Worm (Caenorhabditis elegans) whole organism, L2 larva: Measurements from ENCODE around the gene ZK632.4.

Experiments used
- C34F6.9 ChIP-seq: fragments of 150-350 bp; optimal IDR thresholded peaks from 2 replicates; lab custom pipeline; 2014; ENCODE audit warnings: missing biosample characterization, missing genetic modification characterization
- R02D3.7 ChIP-seq: fragments of 150-350 bp; optimal IDR thresholded peaks from 2 replicates; lab custom pipeline; 2014; ENCODE audit warnings: missing biosample characterization, missing genetic modification characterization
- Y55F3AM.14 ChIP-seq: fragments of 200-800 bp; sonication (Bioruptor generic); optimal IDR thresholded peaks from 2 replicates; lab custom pipeline; 2018; ENCODE audit warnings: mild to moderate bottlenecking, missing genetic modification characterization, missing compliant biosample characterization
- alr-1 ChIP-seq: fragments of 150-350 bp; optimal IDR thresholded peaks from 2 replicates; lab custom pipeline; 2014; ENCODE audit warnings: missing biosample characterization, missing genetic modification characterization
- ama-1 ChIP-seq: fragments of 150-350 bp; optimal IDR thresholded peaks from 2 replicates; lab custom pipeline; 2018; ENCODE audit warnings: inconsistent platforms
- ceh-16 ChIP-seq: fragments of 150-350 bp; optimal IDR thresholded peaks from 2 replicates; lab custom pipeline; 2014; ENCODE audit warnings: missing biosample characterization, missing genetic modification characterization
- ceh-82 ChIP-seq: fragments of 150-350 bp; optimal IDR thresholded peaks from 2 replicates; lab custom pipeline; 2014; ENCODE audit warnings: missing biosample characterization, missing genetic modification characterization
- crh-2 ChIP-seq: sonication (generic microtip); optimal IDR thresholded peaks from 2 replicates; lab custom pipeline; 2017; ENCODE audit warnings: missing biosample characterization, missing genetic modification characterization
- dmd-4 ChIP-seq: sonication (generic microtip); optimal IDR thresholded peaks from 2 replicates; lab custom pipeline; 2017; ENCODE audit warnings: missing biosample characterization, missing genetic modification characterization
- egl-27 ChIP-seq: sonication (generic microtip); optimal IDR thresholded peaks from 3 replicates; lab custom pipeline; 2017; ENCODE audit warnings: missing biosample characterization, missing genetic modification reagents, missing genetic modification characterization
- elt-1 ChIP-seq: fragments of 150-350 bp; optimal IDR thresholded peaks from 2 replicates; lab custom pipeline; 2014; ENCODE audit warnings: missing biosample characterization, missing genetic modification characterization
- elt-3 ChIP-seq: sonication (generic microtip); optimal IDR thresholded peaks from 2 replicates; lab custom pipeline; 2017; ENCODE audit warnings: missing biosample characterization, missing genetic modification characterization
- fos-1 ChIP-seq: fragments of 150-350 bp; optimal IDR thresholded peaks from 2 replicates; lab custom pipeline; 2014; ENCODE audit warnings: missing biosample characterization, missing genetic modification characterization
- gmeb-1 ChIP-seq: fragments of 150-350 bp; optimal IDR thresholded peaks from 2 replicates; lab custom pipeline; 2014; ENCODE audit warnings: missing biosample characterization, missing genetic modification characterization
- lin-13 ChIP-seq: fragments of 150-350 bp; optimal IDR thresholded peaks from 2 replicates; lab custom pipeline; 2014; ENCODE audit warnings: missing biosample characterization, missing genetic modification reagents, missing genetic modification characterization
- lsy-2 ChIP-seq, 2 experiments: fragments of 150-350 bp in 1 of 2; sonication (generic microtip) in 1 of 2; optimal IDR thresholded peaks; 2 replicates each; lab custom pipeline; 2014 to 2017; ENCODE audit warnings: missing biosample characterization in 2 of 2, missing genetic modification characterization in 2 of 2
- mab-5 ChIP-seq: fragments of 150-350 bp; optimal IDR thresholded peaks from 2 replicates; lab custom pipeline; 2014; ENCODE audit warnings: missing biosample characterization, missing genetic modification characterization
- mbf-1 ChIP-seq: sonication (generic microtip); optimal IDR thresholded peaks from 2 replicates; lab custom pipeline; 2017; ENCODE audit warnings: missing biosample characterization, missing genetic modification characterization
- nhr-10 ChIP-seq: sonication (generic microtip); optimal IDR thresholded peaks from 2 replicates; lab custom pipeline; 2017; ENCODE audit warnings: missing biosample characterization, missing genetic modification characterization
- nhr-11 ChIP-seq: fragments of 150-350 bp; optimal IDR thresholded peaks from 2 replicates; lab custom pipeline; 2014; ENCODE audit warnings: missing biosample characterization, missing genetic modification characterization
- nhr-129 ChIP-seq: fragments of 150-350 bp; optimal IDR thresholded peaks from 2 replicates; lab custom pipeline; 2014; ENCODE audit warnings: missing biosample characterization, missing genetic modification characterization
- nhr-21 ChIP-seq: fragments of 150-350 bp; optimal IDR thresholded peaks from 2 replicates; lab custom pipeline; 2014; ENCODE audit warnings: missing biosample characterization, missing genetic modification characterization
- nhr-23 ChIP-seq: fragments of 150-350 bp; optimal IDR thresholded peaks from 2 replicates; lab custom pipeline; 2014; ENCODE audit warnings: missing biosample characterization, missing genetic modification reagents, missing genetic modification characterization
- sem-4 ChIP-seq: fragments of 150-350 bp; optimal IDR thresholded peaks from 2 replicates; lab custom pipeline; 2014; ENCODE audit warnings: missing biosample characterization, missing genetic modification reagents, missing genetic modification characterization
- skn-1 ChIP-seq: sonication (generic microtip); optimal IDR thresholded peaks from 2 replicates; lab custom pipeline; 2017; ENCODE audit warnings: missing biosample characterization, missing genetic modification characterization
- sma-3 ChIP-seq: sonication (generic microtip); optimal IDR thresholded peaks from 2 replicates; lab custom pipeline; 2016; ENCODE audit warnings: missing genetic modification reagents, missing genetic modification characterization, missing compliant biosample characterization
- sma-9 ChIP-seq, 2 experiments: fragments of 150-350 bp in 1 of 2; sonication (generic microtip) in 1 of 2; optimal IDR thresholded peaks; 2 replicates each; lab custom pipeline; 2014 to 2016; ENCODE audit warnings: missing genetic modification characterization in 2 of 2, mild to moderate bottlenecking in 1 of 2, missing biosample characterization in 1 of 2, missing compliant biosample characterization in 1 of 2, missing genetic modification reagents in 1 of 2, moderate library complexity in 1 of 2
- snpc-4 ChIP-seq: fragments of 150-350 bp; optimal IDR thresholded peaks from 2 replicates; lab custom pipeline; 2014; ENCODE audit warnings: missing biosample characterization, missing genetic modification characterization
- unc-39 ChIP-seq: fragments of 150-350 bp; optimal IDR thresholded peaks from 2 replicates; lab custom pipeline; 2014; ENCODE audit warnings: missing biosample characterization, missing genetic modification characterization
- unc-55 ChIP-seq: fragments of 150-350 bp; sonication (generic microtip); optimal IDR thresholded peaks from 3 replicates; lab custom pipeline; 2014; ENCODE audit warnings: missing biosample characterization, missing genetic modification reagents, missing genetic modification characterization
- zag-1 ChIP-seq: fragments of 150-350 bp; optimal IDR thresholded peaks from 2 replicates; lab custom pipeline; 2014; ENCODE audit warnings: missing biosample characterization, missing genetic modification characterization
- ztf-11 ChIP-seq: sonication (generic microtip); optimal IDR thresholded peaks from 2 replicates; lab custom pipeline; 2017; ENCODE audit warnings: missing biosample characterization, missing genetic modification characterization
- ztf-4 ChIP-seq: fragments of 150-350 bp; optimal IDR thresholded peaks from 2 replicates; lab custom pipeline; 2014; ENCODE audit warnings: missing biosample characterization, missing genetic modification characterization

Gene ZK632.4

ce11 chrIII:9850877-9851276 is 43.6 kb upstream of the ZK632.4 start:
- TF ChIP-seq sem-4: no peak
- TF ChIP-seq dmd-4 (tag; lab: Kevin White, UChicago): no peak
- TF ChIP-seq fos-1 (tag; lab: Kevin White, UChicago): peak; percentile 6
- TF ChIP-seq sma-3: no peak
- no peak for TF ChIP-seq nhr-10 (tag; lab: Kevin White, UChicago)
- no peak for TF ChIP-seq ceh-16
- no peak for TF ChIP-seq Y55F3AM.14 (GFP tag; lab: Kevin White, UChicago)
- TF ChIP-seq C34F6.9 (tag; lab: Kevin White, UChicago): no peak

- TF ChIP-seq nhr-21 (tag; lab: Kevin White, UChicago) (peak; percentile 41), zag-1 (no peak), nhr-129 (tag; lab: Kevin White, UChicago) (peak; percentile 5), fos-1 (tag; lab: Kevin White, UChicago) (peak; percentile 57), crh-2 (tag; lab: Kevin White, UChicago) (peak; percentile 29), sma-3 (peak; percentile 46), egl-27 (tag; lab: Kevin White, UChicago) (no peak), skn-1 (tag; lab: Kevin White, UChicago) (peak; percentile 74), gmeb-1 (tag; lab: Kevin White, UChicago) (peak; percentile 23)
These were observed 42.7 kb upstream of the ZK632.4 start for ce11 chrIII:9849950-9850349.

ce11 chrIII:9848603-9849002 is 41.3 kb upstream of the ZK632.4 start:
- no peak for TF ChIP-seq alr-1 (tag; lab: Kevin White, UChicago)
- no peak for TF ChIP-seq elt-3 (tag; lab: Kevin White, UChicago)
- TF ChIP-seq ceh-82: no peak
- TF ChIP-seq nhr-129 (tag; lab: Kevin White, UChicago): no peak
- no peak for TF ChIP-seq fos-1 (tag; lab: Kevin White, UChicago)
- TF ChIP-seq snpc-4: no peak
- TF ChIP-seq mab-5: no peak
- no peak for TF ChIP-seq sma-9 (GFP tag; optimal IDR thresholded peaks at IDR 0.05; lab: Kevin White, UChicago)
- TF ChIP-seq sma-9 (tag; optimal IDR thresholded peaks at IDR 0.05; lab: Kevin White, UChicago): no peak
- TF ChIP-seq crh-2 (tag; lab: Kevin White, UChicago): no peak
- TF ChIP-seq ztf-11 (tag; lab: Kevin White, UChicago): no peak
- no peak for TF ChIP-seq nhr-23 (tag; lab: Kevin White, UChicago)
- TF ChIP-seq skn-1 (tag; lab: Kevin White, UChicago): no peak
- no peak for TF ChIP-seq lsy-2 (tag; optimal IDR thresholded peaks at IDR 0.05; lab: Kevin White, UChicago)
- no peak for TF ChIP-seq unc-39 (tag; lab: Kevin White, UChicago)
- no peak for TF ChIP-seq elt-1 (tag; lab: Kevin White, UChicago)
- TF ChIP-seq, all 48 proteins: peak for 0

- TF ChIP-seq nhr-11 (tag; lab: Kevin White, UChicago) (no peak), lsy-2 (tag; optimal IDR thresholded peaks at IDR 0.05; lab: Kevin White, UChicago) (peak in 1 of 2 experiments; percentile 67), lin-13 (GFP tag; lab: Kevin White, UChicago) (peak; percentile 24), nhr-129 (tag; lab: Kevin White, UChicago) (peak; percentile 33), skn-1 (tag; lab: Kevin White, UChicago) (no peak), ztf-4 (tag; lab: Kevin White, UChicago) (no peak), sem-4 (peak; percentile 14), ceh-82 (no peak), fos-1 (tag; lab: Kevin White, UChicago) (peak; percentile 27), C34F6.9 (tag; lab: Kevin White, UChicago) (peak; percentile 72), sma-3 (no peak), unc-55 (peak; percentile 73), ceh-16 (no peak)
These were observed 40.8 kb upstream of the ZK632.4 start, which contains the start of gene mrpl-36 for ce11 chrIII:9848083-9848482. Gene mrpl-36 (minus strand): TSS chrIII:9848116.

- TF ChIP-seq dmd-4 (tag; lab: Kevin White, UChicago) (no peak), Y55F3AM.14 (GFP tag; lab: Kevin White, UChicago) (no peak), nhr-23 (tag; lab: Kevin White, UChicago) (no peak), ztf-11 (tag; lab: Kevin White, UChicago) (no peak), ceh-16 (no peak), lin-13 (GFP tag; lab: Kevin White, UChicago) (no peak), ama-1 (lab: Kevin White, UChicago) (no peak), R02D3.7 (tag; lab: Kevin White, UChicago) (no peak), mbf-1 (no peak), gmeb-1 (tag; lab: Kevin White, UChicago) (no peak), elt-3 (tag; lab: Kevin White, UChicago) (no peak), lsy-2 (tag; optimal IDR thresholded peaks at IDR 0.05; lab: Kevin White, UChicago) (no peak), sma-3 (no peak)
These were observed 38.8 kb upstream of the ZK632.4 start, which contains the start of gene K11H3.2 for ce11 chrIII:9846093-9846492. Gene K11H3.2 (plus strand): TSS chrIII:9846393.
